Fruit fly (Drosophila melanogaster): ENCODE data around the gene CG15399.

The CG15399 gene

dm6 chr2L:2739820-2740230 lies 31.8 kb downstream of the CG15399 start, which contains the start of gene Hrs (continued):
- TF ChIP-seq CG4404 (GFP tag; IDR thresholded peaks at IDR 0.05) (no peak), jigr1 (GFP tag; IDR thresholded peaks at IDR 0.05) (no peak), toy (GFP tag; IDR thresholded peaks at IDR 0.05) (no peak), maf-S (GFP tag; optimal IDR thresholded peaks at IDR 0.05) (no peak), pan (optimal IDR thresholded peaks at IDR 0.05) (no peak), pan (GFP tag; optimal IDR thresholded peaks at IDR 0.05 in 1 of 2, IDR thresholded peaks at IDR 0.05 in 1 of 2) (no peak), CG8944 (GFP tag; optimal IDR thresholded peaks at IDR 0.05) (no peak), CG4707 (GFP tag; optimal IDR thresholded peaks at IDR 0.05) (no peak), CG12299 (tag; optimal IDR thresholded peaks at IDR 0.05) (no peak), CG1529 (GFP tag; optimal IDR thresholded peaks at IDR 0.05) (no peak), Spps (tag; optimal IDR thresholded peaks at IDR 0.05) (no peak), CG2129 (GFP tag; IDR thresholded peaks at IDR 0.05; ENCODE audit: partially characterized antibody) (no peak), emc (GFP tag; optimal IDR thresholded peaks at IDR 0.05) (no peak), PHDP (tag; optimal IDR thresholded peaks at IDR 0.05) (no peak), mld (GFP tag; IDR thresholded peaks at IDR 0.05; ENCODE audit: partially characterized antibody) (no peak), vnd (GFP tag; IDR thresholded peaks at IDR 0.05; ENCODE audit: partially characterized antibody) (no peak), CG3407 (GFP tag; optimal IDR thresholded peaks at IDR 0.05) (no peak), stc (GFP tag; IDR thresholded peaks at IDR 0.05) (no peak), C15 (GFP tag; IDR thresholded peaks at IDR 0.05) (no peak), odd (GFP tag; optimal IDR thresholded peaks at IDR 0.05) (no peak), sqz (GFP tag; optimal IDR thresholded peaks at IDR 0.05) (no peak), lola (GFP tag; optimal IDR thresholded peaks at IDR 0.05) (no peak), Fer3 (tag; optimal IDR thresholded peaks at IDR 0.05) (no peak), kni (GFP tag; optimal IDR thresholded peaks at IDR 0.05) (no peak), Ets97D (GFP tag; optimal IDR thresholded peaks at IDR 0.05) (peak; percentile 67), lov (optimal IDR thresholded peaks at IDR 0.05) (no peak), lov (GFP tag; IDR thresholded peaks at IDR 0.05) (no peak), oc (tag; optimal IDR thresholded peaks at IDR 0.05) (no peak), GATAe (GFP tag; conservative IDR thresholded peaks at IDR 0.05) (no peak), CG10431 (GFP tag; optimal IDR thresholded peaks at IDR 0.05) (peak; percentile 89), CG15696 (tag; optimal IDR thresholded peaks at IDR 0.05) (no peak), Jarid2 (GFP tag; optimal IDR thresholded peaks at IDR 0.05) (no peak), Ssrp (tag; optimal IDR thresholded peaks at IDR 0.05) (no peak), CG2120 (GFP tag; optimal IDR thresholded peaks at IDR 0.05) (no peak), CG10209 (GFP tag; optimal IDR thresholded peaks at IDR 0.05) (no peak), Ptx1 (GFP tag; IDR thresholded peaks at IDR 0.05) (no peak), stwl (tag; optimal IDR thresholded peaks at IDR 0.05) (peak; percentile 91), CG18262 (tag; optimal IDR thresholded peaks at IDR 0.05) (no peak), vfl (GFP tag; optimal IDR thresholded peaks at IDR 0.05) (no peak), nmo (GFP tag; optimal IDR thresholded peaks at IDR 0.05) (peak; percentile 76), Awh (GFP tag; IDR thresholded peaks at IDR 0.05) (no peak), CG9437 (GFP tag; optimal IDR thresholded peaks at IDR 0.05) (peak; percentile 100), CG16815 (GFP tag; optimal IDR thresholded peaks at IDR 0.05) (no peak), CG1024 (GFP tag; IDR thresholded peaks at IDR 0.05) (no peak), CG6689 (GFP tag; IDR thresholded peaks at IDR 0.05) (no peak), tna (GFP tag; IDR thresholded peaks at IDR 0.05; ENCODE audit: partially characterized antibody) (no peak), CG2889 (GFP tag; IDR thresholded peaks at IDR 0.05) (no peak), repo (GFP tag; optimal IDR thresholded peaks at IDR 0.05) (no peak), CG31388 (GFP tag; optimal IDR thresholded peaks at IDR 0.05) (no peak), gce (GFP tag; IDR thresholded peaks at IDR 0.05) (no peak), dysf (GFP tag; IDR thresholded peaks at IDR 0.05) (no peak), Gug (GFP tag; IDR thresholded peaks at IDR 0.05) (no peak)

All from whole organism, embryonic.